Worm (Caenorhabditis elegans): ENCODE data around the gene smcl-1.

smcl-1 gene

DNA sequence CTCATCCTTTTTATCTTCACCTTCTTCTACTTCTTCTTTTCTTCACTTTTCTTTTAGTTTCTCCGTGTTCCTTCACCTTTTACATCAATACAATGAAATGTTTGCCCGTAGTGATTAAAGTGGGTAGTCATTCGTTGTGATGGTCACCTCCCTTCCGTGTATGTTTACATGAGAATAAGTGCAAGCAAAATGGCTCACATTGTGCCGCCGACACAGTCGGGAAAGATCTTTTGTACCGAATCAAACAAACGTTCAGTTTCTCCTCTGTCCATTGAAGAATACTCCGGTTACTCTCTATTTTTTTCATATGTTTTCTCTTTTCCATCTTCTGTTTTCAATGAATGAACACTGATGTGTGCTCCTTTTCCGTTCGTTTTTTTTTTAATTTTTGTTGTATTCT is 29.1 kb upstream of the smcl-1 start:
- no peak for TF ChIP-seq Y22D7AL.16 (tag; optimal IDR thresholded peaks at IDR 0.05)
- no peak for TF ChIP-seq mec-3 (tag; optimal IDR thresholded peaks at IDR 0.05; ENCODE audit: borderline replicate concordance)
- TF ChIP-seq pqm-1 (tag; optimal IDR thresholded peaks at IDR 0.05) = no peak
- TF ChIP-seq C08G9.2 (tag; optimal IDR thresholded peaks at IDR 0.05) = no peak
- TF ChIP-seq K02D7.2 (tag; optimal IDR thresholded peaks at IDR 0.05) = no peak
- no peak for TF ChIP-seq ahr-1 (tag; optimal IDR thresholded peaks at IDR 0.05)
- TF ChIP-seq K09A11.1 (tag; optimal IDR thresholded peaks at IDR 0.05; ENCODE audit: insufficient read depth) = no peak
- no peak for TF ChIP-seq hlh-15 (tag; optimal IDR thresholded peaks at IDR 0.05)
- TF ChIP-seq dve-1 (tag; optimal IDR thresholded peaks at IDR 0.05) = no peak
- no peak for TF ChIP-seq odd-2 (tag; optimal IDR thresholded peaks at IDR 0.05)

- TF ChIP-seq ceh-14 (tag; optimal IDR thresholded peaks at IDR 0.05) (no peak), C38D4.7 (GFP tag; optimal IDR thresholded peaks at IDR 0.05) (no peak), ttx-3 (tag; optimal IDR thresholded peaks at IDR 0.05) (no peak), tbx-7 (tag; optimal IDR thresholded peaks at IDR 0.05) (no peak), pros-1 (tag; optimal IDR thresholded peaks at IDR 0.05) (no peak), pqm-1 (tag; optimal IDR thresholded peaks at IDR 0.05) (no peak), sox-2 (GFP tag; IDR thresholded peaks at IDR 0.05) (no peak), lim-6 (tag; optimal IDR thresholded peaks at IDR 0.05) (no peak), dmd-4 (tag; optimal IDR thresholded peaks at IDR 0.05; ENCODE audit: borderline replicate concordance) (no peak), elt-2 (tag; optimal IDR thresholded peaks at IDR 0.05) (no peak), ceh-31 (tag; optimal IDR thresholded peaks at IDR 0.05) (no peak), mec-3 (tag; optimal IDR thresholded peaks at IDR 0.05; ENCODE audit: borderline replicate concordance) (no peak), hlh-8 (tag; optimal IDR thresholded peaks at IDR 0.05) (no peak), pax-1 (tag; optimal IDR thresholded peaks at IDR 0.05) (no peak), npax-4 (tag; optimal IDR thresholded peaks at IDR 0.05) (no peak), pha-2 (tag; optimal IDR thresholded peaks at IDR 0.05) (no peak), pag-3 (tag; optimal IDR thresholded peaks at IDR 0.05; ENCODE audit: borderline replicate concordance) (no peak), ceh-18 (tag; optimal IDR thresholded peaks at IDR 0.05) (no peak), ceh-22 (tag; optimal IDR thresholded peaks at IDR 0.05) (no peak)
Measured at ce11 chrX:11665522-11666017, 27.7 kb upstream of the smcl-1 start.

DNA sequence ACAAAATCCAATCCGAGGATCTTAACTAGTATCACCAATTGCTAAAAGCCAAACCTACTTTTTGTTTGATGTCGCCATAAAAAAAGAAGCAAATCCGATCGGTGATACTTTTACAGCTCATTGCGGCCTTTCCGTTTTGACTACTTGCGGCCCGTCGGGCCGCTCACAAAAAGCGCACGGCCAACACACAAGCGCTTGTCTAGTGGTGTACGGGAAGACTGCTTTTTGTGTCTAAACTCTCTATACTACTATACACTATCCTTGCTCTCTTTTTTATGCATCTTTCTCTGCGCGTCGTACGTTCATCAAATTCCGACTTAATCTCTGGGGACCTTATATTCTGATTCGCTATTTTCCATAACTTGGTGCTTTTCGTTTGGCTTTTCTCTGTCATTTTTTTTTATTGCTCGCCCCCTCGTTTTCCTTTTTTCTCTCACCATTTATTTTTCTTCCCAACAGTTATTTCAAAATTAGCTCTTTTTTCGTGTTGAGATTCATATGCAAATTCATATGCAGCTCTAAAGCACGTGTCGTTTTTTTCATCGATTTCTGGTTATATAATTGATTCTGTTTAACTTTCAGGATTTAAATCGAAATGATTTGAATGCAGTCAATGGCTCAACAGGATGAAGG is 26.6 kb upstream of the smcl-1 start, which contains the start of gene noca-2:
Gene noca-2, plus strand, starts transcription at position 583 of the 633 bp plus-strand sequence.
- TF ChIP-seq ceh-9 (tag; optimal IDR thresholded peaks at IDR 0.05) (no peak), unc-55 (GFP tag; optimal IDR thresholded peaks at IDR 0.05) (peak; percentile 62), mec-3 (tag; optimal IDR thresholded peaks at IDR 0.05; ENCODE audit: borderline replicate concordance) (no peak), ceh-31 (tag; optimal IDR thresholded peaks at IDR 0.05) (peak; percentile 24), che-1 (tag; optimal IDR thresholded peaks at IDR 0.05) (no peak), ceh-19 (GFP tag; optimal IDR thresholded peaks at IDR 0.05) (no peak), unc-42 (tag; optimal IDR thresholded peaks at IDR 0.05) (peak; percentile 65), nfya-1 (tag; optimal IDR thresholded peaks at IDR 0.05) (peak; percentile 61), sox-4 (tag; optimal IDR thresholded peaks at IDR 0.05) (no peak), unc-3 (GFP tag; conservative IDR thresholded peaks at IDR 0.05) (no peak), unc-3 (tag; optimal IDR thresholded peaks at IDR 0.05) (no peak), ceh-30 (tag; optimal IDR thresholded peaks at IDR 0.05) (no peak), pat-9 (tag; optimal IDR thresholded peaks at IDR 0.05) (no peak), sox-2 (GFP tag; IDR thresholded peaks at IDR 0.05) (no peak), hlh-6 (tag; optimal IDR thresholded peaks at IDR 0.05) (no peak), ceh-34 (tag; optimal IDR thresholded peaks at IDR 0.05) (peak; percentile 9), pqm-1 (tag; optimal IDR thresholded peaks at IDR 0.05) (no peak), unc-86 (tag; optimal IDR thresholded peaks at IDR 0.05) (no peak), ceh-2 (tag; optimal IDR thresholded peaks at IDR 0.05) (no peak)

Measured in whole organism, late embryonic.